Fruit fly (Drosophila melanogaster) whole organism, embryonic: ENCODE measurements around the gene Boh1.
A peak's percentile ranks its signal among the peaks of the same experiment; 100 is the strongest.

ENCODE experiments used
- BEAF-32 ChIP-seq: fragments of 200-800 bp; sonication (Bioruptor generic); optimal IDR thresholded peaks from 3 replicates; lab custom pipeline; 2017; ENCODE audit warnings: missing biosample characterization, missing genetic modification characterization, mild to moderate bottlenecking, moderate library complexity, missing genetic modification reagents
- CG13624 ChIP-seq: fragments of 200-800 bp; sonication (Bioruptor generic); optimal IDR thresholded peaks from 2 replicates; lab custom pipeline; 2016; ENCODE audit warnings: missing biosample characterization, missing genetic modification characterization
- CG14710 ChIP-seq: fragments of 200-800 bp; sonication (Bioruptor generic); optimal IDR thresholded peaks from 3 replicates; lab custom pipeline; 2019; ENCODE audit warnings: missing biosample characterization, mild to moderate bottlenecking, missing genetic modification characterization, moderate library complexity
- CG15269 ChIP-seq: fragments of 200-800 bp; sonication (Bioruptor generic); optimal IDR thresholded peaks from 2 replicates; lab custom pipeline; 2018; ENCODE audit warnings: missing biosample characterization, mild to moderate bottlenecking, missing genetic modification characterization, moderate library complexity
- CG15601 ChIP-seq: fragments of 200-800 bp; sonication (Bioruptor generic); optimal IDR thresholded peaks from 3 replicates; lab custom pipeline; 2019; ENCODE audit warnings: missing biosample characterization, mild to moderate bottlenecking, missing genetic modification characterization, moderate library complexity
- CG1603 ChIP-seq: fragments of 200-800 bp; sonication (Bioruptor generic); optimal IDR thresholded peaks from 2 replicates; lab custom pipeline; 2019; ENCODE audit warnings: missing biosample characterization, mild to moderate bottlenecking, missing genetic modification characterization, moderate library complexity
- CG17361 ChIP-seq: fragments of 200-800 bp; sonication (Bioruptor generic); IDR thresholded peaks from 3 replicates; pipeline ENCODE4 v1.3.6; 2022; ENCODE audit warnings: missing biosample characterization, missing genetic modification characterization
- CG18476 ChIP-seq: fragments of 200-800 bp; sonication (Bioruptor generic); optimal IDR thresholded peaks from 2 replicates; lab custom pipeline; 2016; ENCODE audit warnings: missing biosample characterization, mild to moderate bottlenecking, missing genetic modification characterization
- CG2120 ChIP-seq: fragments of 200-800 bp; sonication (Bioruptor generic); optimal IDR thresholded peaks from 3 replicates; lab custom pipeline; 2016; ENCODE audit warnings: missing biosample characterization, missing genetic modification characterization
- CG30431 ChIP-seq: fragments of 200-800 bp; sonication (Bioruptor generic); optimal IDR thresholded peaks from 2 replicates; lab custom pipeline; 2017; ENCODE audit warnings: missing biosample characterization, missing genetic modification characterization
- CG32772 ChIP-seq: fragments of 200-800 bp; sonication (Bioruptor generic); IDR thresholded peaks from 2 replicates; pipeline ENCODE4 v1.3.6; 2022; ENCODE audit warnings: missing biosample characterization, missing genetic modification characterization
- CG5245 ChIP-seq: fragments of 200-800 bp; sonication (Bioruptor generic); optimal IDR thresholded peaks from 3 replicates; lab custom pipeline; 2016; ENCODE audit warnings: missing biosample characterization, missing genetic modification characterization
- CG7963 ChIP-seq: fragments of 200-800 bp; sonication (Bioruptor generic); IDR thresholded peaks from 3 replicates; pipeline ENCODE4 v1.3.6; 2022; ENCODE audit warnings: missing biosample characterization, missing genetic modification characterization; ENCODE audit not compliant: partially characterized antibody
- CG8388 ChIP-seq: fragments of 200-800 bp; sonication (Bioruptor generic); optimal IDR thresholded peaks from 2 replicates; lab custom pipeline; 2019; ENCODE audit warnings: missing biosample characterization, mild to moderate bottlenecking, missing genetic modification characterization, moderate library complexity
- Dfd ChIP-seq, 2 experiments: fragments of >200 bp; optimal IDR thresholded peaks; 2 replicates each; lab custom pipeline; 2017; ENCODE audit warnings: missing biosample characterization in 2 of 2, missing genetic modification characterization in 2 of 2
- Dref ChIP-seq: fragments of 200-800 bp; sonication (Bioruptor generic); IDR thresholded peaks from 2 replicates; pipeline ENCODE4 v1.3.6; 2022; ENCODE audit warnings: missing biosample characterization, missing genetic modification characterization
- E2f1 ChIP-seq: fragments of 200-800 bp; sonication (Bioruptor generic); IDR thresholded peaks from 2 replicates; pipeline ENCODE4 v1.3.6; 2022; ENCODE audit warnings: missing biosample characterization, missing genetic modification characterization
- Eip74EF ChIP-seq, 2 experiments: fragments of 200-800 bp in 1 of 2; fragments of >200 bp in 1 of 2; sonication (Bioruptor generic) in 1 of 2; optimal IDR thresholded peaks; 2 replicates each; lab custom pipeline; 2017 to 2019; ENCODE audit warnings: missing biosample characterization in 2 of 2, missing genetic modification characterization in 2 of 2, mild to moderate bottlenecking in 1 of 2, moderate library complexity in 1 of 2
- H15 ChIP-seq: fragments of 200-800 bp; sonication (Bioruptor generic); IDR thresholded peaks from 3 replicates; pipeline ENCODE4 v1.3.6; 2022; ENCODE audit warnings: missing biosample characterization, missing genetic modification characterization
- HLH4C ChIP-seq: fragments of 200-800 bp; sonication (Bioruptor generic); IDR thresholded peaks from 3 replicates; pipeline ENCODE4 v1.3.6; 2022; ENCODE audit warnings: missing biosample characterization, missing genetic modification characterization; ENCODE audit not compliant: partially characterized antibody
- Hmr ChIP-seq: fragments of 200-800 bp; sonication (Bioruptor generic); optimal IDR thresholded peaks from 3 replicates; lab custom pipeline; 2017; ENCODE audit warnings: mild to moderate bottlenecking, missing biosample characterization, missing genetic modification reagents, missing genetic modification characterization
- Hsf ChIP-seq: fragments of 200-800 bp; sonication (Bioruptor generic); optimal IDR thresholded peaks from 3 replicates; lab custom pipeline; 2016; ENCODE audit warnings: missing biosample characterization, missing genetic modification characterization
- Nf-YA ChIP-seq: fragments of 200-800 bp; sonication (Bioruptor generic); IDR thresholded peaks from 2 replicates; pipeline ENCODE4 v1.3.6; 2022; ENCODE audit warnings: missing biosample characterization, missing genetic modification characterization
- Nf-YB ChIP-seq: fragments of 200-800 bp; sonication (Bioruptor generic); optimal IDR thresholded peaks from 3 replicates; lab custom pipeline; 2019; ENCODE audit warnings: missing biosample characterization, mild to moderate bottlenecking, missing genetic modification characterization, moderate library complexity
- Oli ChIP-seq: fragments of 200-800 bp; sonication (Bioruptor generic); optimal IDR thresholded peaks from 2 replicates; lab custom pipeline; 2018; ENCODE audit warnings: missing biosample characterization, mild to moderate bottlenecking, missing genetic modification characterization, moderate library complexity
- Opbp ChIP-seq: fragments of 200-800 bp; sonication (Bioruptor generic); IDR thresholded peaks from 3 replicates; pipeline ENCODE4 v1.3.6; 2022; ENCODE audit warnings: missing biosample characterization, missing genetic modification characterization; ENCODE audit not compliant: partially characterized antibody
- Ptx1 ChIP-seq: fragments of 200-800 bp; sonication (Bioruptor generic); IDR thresholded peaks from 2 replicates; pipeline ENCODE4 v1.3.6; 2022; ENCODE audit warnings: missing biosample characterization, missing genetic modification characterization
- YL-1 ChIP-seq: fragments of 200-800 bp; sonication (Bioruptor generic); optimal IDR thresholded peaks from 3 replicates; lab custom pipeline; 2017; ENCODE audit warnings: missing biosample characterization, mild to moderate bottlenecking, missing genetic modification characterization
- ab ChIP-seq: fragments of 200-800 bp; sonication (Bioruptor generic); optimal IDR thresholded peaks from 2 replicates; lab custom pipeline; 2016; ENCODE audit warnings: missing biosample characterization, missing genetic modification characterization
- bigmax ChIP-seq: fragments of 200-800 bp; sonication (Bioruptor generic); optimal IDR thresholded peaks from 2 replicates; lab custom pipeline; 2018; ENCODE audit warnings: missing biosample characterization, mild to moderate bottlenecking, missing genetic modification characterization
- bowl ChIP-seq: fragments of 200-800 bp; sonication (Bioruptor generic); IDR thresholded peaks from 2 replicates; pipeline ENCODE4 v1.3.6; 2022; ENCODE audit warnings: missing biosample characterization, missing genetic modification characterization
- da ChIP-seq: fragments of 200-800 bp; sonication (Bioruptor generic); optimal IDR thresholded peaks from 2 replicates; lab custom pipeline; 2016; ENCODE audit warnings: missing biosample characterization, missing genetic modification characterization
- danr ChIP-seq: fragments of 200-800 bp; sonication (Bioruptor generic); IDR thresholded peaks from 2 replicates; pipeline ENCODE4 v1.3.6; 2022; ENCODE audit warnings: missing biosample characterization, missing genetic modification characterization
- dimm ChIP-seq: fragments of 200-800 bp; sonication (Bioruptor generic); IDR thresholded peaks from 2 replicates; pipeline ENCODE4 v1.3.6; 2022; ENCODE audit warnings: missing biosample characterization, missing genetic modification characterization
- dm ChIP-seq: fragments of 200-800 bp; sonication (Bioruptor generic); optimal IDR thresholded peaks from 3 replicates; lab custom pipeline; 2016; ENCODE audit warnings: missing biosample characterization, missing genetic modification characterization
- dmrt99B ChIP-seq: fragments of 200-800 bp; sonication (Bioruptor generic); optimal IDR thresholded peaks from 2 replicates; lab custom pipeline; 2018; ENCODE audit warnings: missing biosample characterization, mild to moderate bottlenecking, missing genetic modification characterization, moderate library complexity
- eve ChIP-seq, 2 experiments: fragments of >200 bp; optimal IDR thresholded peaks; 2 replicates each; lab custom pipeline; 2017; ENCODE audit warnings: missing biosample characterization in 2 of 2, missing genetic modification characterization in 2 of 2
- gem ChIP-seq: fragments of 200-800 bp; sonication (Bioruptor generic); optimal IDR thresholded peaks from 2 replicates; lab custom pipeline; 2019; ENCODE audit warnings: missing biosample characterization, mild to moderate bottlenecking, missing genetic modification characterization, moderate library complexity
- ham ChIP-seq: fragments of 200-800 bp; sonication (Bioruptor generic); IDR thresholded peaks from 2 replicates; pipeline ENCODE4 v1.3.6; 2022; ENCODE audit warnings: missing biosample characterization, missing genetic modification characterization
- lilli ChIP-seq: fragments of 200-800 bp; sonication (Bioruptor generic); optimal IDR thresholded peaks from 3 replicates; lab custom pipeline; 2016; ENCODE audit warnings: missing biosample characterization, missing genetic modification characterization
- lov ChIP-seq, 2 experiments: fragments of 200-800 bp in 1 of 2; fragments of >200 bp in 1 of 2; sonication (Bioruptor generic) in 1 of 2; IDR thresholded peaks in 1 of 2; optimal IDR thresholded peaks in 1 of 2; 2 replicates in 1 of 2; 3 replicates in 1 of 2; pipeline versions ENCODE4 v1.3.6 to Lab custom; 2017 to 2022; ENCODE audit warnings: missing biosample characterization in 1 of 2, missing genetic modification characterization in 1 of 2
- psq ChIP-seq: fragments of 200-800 bp; sonication (Bioruptor generic); optimal IDR thresholded peaks from 2 replicates; lab custom pipeline; 2017; ENCODE audit warnings: missing biosample characterization, missing genetic modification characterization
- rib ChIP-seq: fragments of 200-800 bp; sonication (Bioruptor generic); IDR thresholded peaks from 2 replicates; pipeline ENCODE4 v1.3.6; 2022; ENCODE audit warnings: missing biosample characterization, missing genetic modification characterization
- stwl ChIP-seq: fragments of 200-800 bp; sonication (Bioruptor generic); optimal IDR thresholded peaks from 3 replicates; lab custom pipeline; 2018; ENCODE audit warnings: missing biosample characterization, mild to moderate bottlenecking, missing genetic modification characterization, moderate library complexity
- ttk ChIP-seq: fragments of 200-800 bp; sonication (Bioruptor generic); IDR thresholded peaks from 2 replicates; pipeline ENCODE4 v2.1.2; 2022; ENCODE audit warnings: missing biosample characterization, missing genetic modification characterization
- tx ChIP-seq: fragments of 200-800 bp; sonication (Bioruptor generic); optimal IDR thresholded peaks from 2 replicates; lab custom pipeline; 2016; ENCODE audit warnings: missing biosample characterization, missing genetic modification characterization
- wdn ChIP-seq: fragments of 200-800 bp; sonication (Bioruptor generic); IDR thresholded peaks from 2 replicates; pipeline ENCODE4 v1.3.6; 2022; ENCODE audit warnings: missing biosample characterization, missing genetic modification characterization
- zen ChIP-seq: fragments of 200-800 bp; sonication (Bioruptor generic); optimal IDR thresholded peaks from 3 replicates; lab custom pipeline; 2018; ENCODE audit warnings: missing biosample characterization, mild to moderate bottlenecking, missing genetic modification characterization, moderate library complexity
- zfh1 ChIP-seq: fragments of 200-800 bp; sonication (Bioruptor generic); IDR thresholded peaks from 3 replicates; pipeline ENCODE4 v1.3.6; 2022; ENCODE audit warnings: missing biosample characterization, missing genetic modification characterization

Gene Boh1

dm6 chr3R:27916355-27917019, 2.8 kb downstream of the Boh1 start, which contains the start of the genes CG5003 and mRpS22 (continued):
- TF ChIP-seq CG32772 (GFP tag; lab: Robert Waterston, UW) = 0 out of 2 replicates have a peak, but pooled peaks have one; percentile 54
- no peak for TF ChIP-seq CG30431 (GFP tag; lab: Kevin White, UChicago)
- TF ChIP-seq dm = peak; percentile 12
- no peak for TF ChIP-seq ham (GFP tag; lab: Robert Waterston, UW)
- TF ChIP-seq Nf-YA (GFP tag; lab: Robert Waterston, UW) = no peak
- TF ChIP-seq dimm (GFP tag; lab: Robert Waterston, UW) = no peak
- peak; percentile 19 for TF ChIP-seq tx (GFP tag; lab: Kevin White, UChicago)
- peak; percentile 63 for TF ChIP-seq lilli (GFP tag; lab: Kevin White, UChicago)
- TF ChIP-seq H15 = no peak
- TF ChIP-seq Dref (GFP tag; lab: Robert Waterston, UW) = no peak
- peak; percentile 20; the same call in 1 of the 2 replicates for TF ChIP-seq rib (GFP tag; lab: Robert Waterston, UW)
- no peak for TF ChIP-seq lov (optimal IDR thresholded peaks at IDR 0.05; lab: Kevin White, UChicago)
- TF ChIP-seq lov (GFP tag; IDR thresholded peaks at IDR 0.05; lab: Robert Waterston, UW) = no peak
- peak in 1 of 2 experiments; percentile 65 for TF ChIP-seq Dfd (GFP tag; optimal IDR thresholded peaks at IDR 0.05; lab: Kevin White, UChicago)
- TF ChIP-seq bowl (GFP tag; lab: Robert Waterston, UW) = no peak; the same call in 1 of the 2 replicates
- TF ChIP-seq E2f1 (GFP tag; lab: Robert Waterston, UW) = no peak
- TF ChIP-seq danr (GFP tag; lab: Robert Waterston, UW) = 0 out of 2 replicates have a peak, but pooled peaks have one; percentile 26
- peak; percentile 88; the same call in 2 of the 3 replicates for TF ChIP-seq CG17361
- TF ChIP-seq Oli = peak; percentile 28
- peak; percentile 79 for TF ChIP-seq gem
- no peak for TF ChIP-seq HLH4C (GFP tag; lab: Robert Waterston, UW)
- TF ChIP-seq ttk = 0 out of 2 replicates have a peak, but pooled peaks have one; percentile 5
- no peak for TF ChIP-seq eve (GFP tag; optimal IDR thresholded peaks at IDR 0.05; lab: Kevin White, UChicago)
- peak; percentile 6; the same call in 1 of the 3 replicates for TF ChIP-seq zfh1 (GFP tag; lab: Robert Waterston, UW)
- no peak for TF ChIP-seq Ptx1 (GFP tag; lab: Robert Waterston, UW)
- TF ChIP-seq Hmr = peak; percentile 56
- TF ChIP-seq CG15601 (tag; lab: Kevin White, UChicago) = peak; percentile 48
- TF ChIP-seq CG18476 (GFP tag; lab: Kevin White, UChicago) = peak; percentile 57
- no peak for TF ChIP-seq CG1603 (tag; lab: Kevin White, UChicago)
- TF ChIP-seq CG5245 (GFP tag; lab: Kevin White, UChicago) = peak; percentile 21
- TF ChIP-seq dmrt99B (tag; lab: Kevin White, UChicago) = peak; percentile 51
- TF ChIP-seq bigmax (GFP tag; lab: Kevin White, UChicago) = no peak
- no peak for TF ChIP-seq ab (GFP tag; lab: Kevin White, UChicago)
- peak; percentile 68 for TF ChIP-seq BEAF-32 (GFP tag; lab: Kevin White, UChicago)
- no peak for TF ChIP-seq Eip74EF (GFP tag; optimal IDR thresholded peaks at IDR 0.05; lab: Kevin White, UChicago)
- peak; percentile 42 for TF ChIP-seq Nf-YB
- TF ChIP-seq stwl (tag; lab: Kevin White, UChicago) = peak; percentile 34
- 0 out of 2 replicates have a peak, but pooled peaks have one; percentile 6 for TF ChIP-seq wdn (GFP tag; lab: Robert Waterston, UW)
- peak; percentile 39 for TF ChIP-seq YL-1
- peak; percentile 48 for TF ChIP-seq zen
- TF ChIP-seq CG2120 (GFP tag; lab: Kevin White, UChicago) = peak; percentile 59
- no peak for TF ChIP-seq da (GFP tag; lab: Kevin White, UChicago)
- no peak for TF ChIP-seq CG13624
- TF ChIP-seq CG14710 (tag; lab: Kevin White, UChicago) = peak; percentile 77
- TF ChIP-seq CG8388 (GFP tag; lab: Kevin White, UChicago) = peak; percentile 14
- TF ChIP-seq psq (GFP tag; lab: Kevin White, UChicago) = no peak
- peak; percentile 66 for TF ChIP-seq CG15269 (tag; lab: Kevin White, UChicago)
- peak; percentile 54 for TF ChIP-seq Hsf
- TF ChIP-seq Opbp (GFP tag; lab: Robert Waterston, UW) = no peak
- TF ChIP-seq CG7963 = no peak
